Worm (Caenorhabditis elegans): ENCODE results near the gene ZK688.9.

- TF ChIP-seq die-1 (tag; optimal IDR thresholded peaks at IDR 0.05) (no peak), mes-4 (tag; optimal IDR thresholded peaks at IDR 0.05) (no peak)
Measured at ce11 chrIII:7911621-7912020, 28.8 kb upstream of the ZK688.9 start, which contains the start of gene ZK688.7.

Data from whole organism, young adult.